Fruit fly (Drosophila melanogaster): ENCODE data around the gene CG13028.

- TF ChIP-seq psq (optimal IDR thresholded peaks at IDR 0.05) = no peak
- no peak for TF ChIP-seq CG8478 (optimal IDR thresholded peaks at IDR 0.05)
- no peak for TF ChIP-seq Dll (optimal IDR thresholded peaks at IDR 0.05)
- TF ChIP-seq pan (optimal IDR thresholded peaks at IDR 0.05) = no peak
- TF ChIP-seq EcR (GFP tag; optimal IDR thresholded peaks at IDR 0.05) = no peak
These were observed 33.9 kb downstream of the CG13028 start for dm6 chr3L:16956768-16957533.

Data from whole organism.